Worm (Caenorhabditis elegans) whole organism, young adult: ENCODE results near the gene ifg-1.

Experiments
- B0019.2 ChIP-seq: fragments of 200-800 bp; sonication (Bioruptor generic); conservative IDR thresholded peaks from 2 replicates; pipeline ENCODE4 v1.3.6; 2022; ENCODE audit warnings: missing genetic modification reagents, missing genetic modification characterization, missing compliant biosample characterization
- C06A6.2 ChIP-seq: fragments of 200-800 bp; sonication (Bioruptor generic); conservative IDR thresholded peaks from 2 replicates; pipeline ENCODE4 v1.3.6; 2022; ENCODE audit warnings: missing genetic modification characterization, missing compliant biosample characterization
- F22D6.2 ChIP-seq: sonication (generic microtip); optimal IDR thresholded peaks from 2 replicates; lab custom pipeline; 2016; ENCODE audit warnings: mild to moderate bottlenecking, missing genetic modification characterization, missing compliant biosample characterization
- F23B12.7 ChIP-seq: sonication (generic microtip); optimal IDR thresholded peaks from 2 replicates; lab custom pipeline; 2017; ENCODE audit warnings: missing genetic modification characterization, mild to moderate bottlenecking, missing compliant biosample characterization, antibody characterized with exemption, moderate library complexity; ENCODE audit not compliant: insufficient read depth
- F33H1.4 ChIP-seq: fragments of 200-800 bp; sonication (Bioruptor generic); IDR thresholded peaks from 2 replicates; pipeline ENCODE4 v1.3.6; 2022; ENCODE audit warnings: missing genetic modification reagents, missing genetic modification characterization, missing compliant biosample characterization
- Y53G8AR.9 ChIP-seq: fragments of 200-800 bp; sonication (Bioruptor generic); conservative IDR thresholded peaks from 2 replicates; pipeline ENCODE4 v1.3.6; 2022; ENCODE audit warnings: missing genetic modification reagents, missing genetic modification characterization, missing compliant biosample characterization
- Y67H2A.10 ChIP-seq: fragments of 200-800 bp; sonication (Bioruptor generic); conservative IDR thresholded peaks from 2 replicates; pipeline ENCODE4 v1.3.6; 2022; ENCODE audit warnings: missing genetic modification reagents, missing genetic modification characterization, missing compliant biosample characterization
- Y95B8A.8 ChIP-seq: fragments of 200-800 bp; sonication (Bioruptor generic); IDR thresholded peaks from 2 replicates; pipeline ENCODE4 v1.3.6; 2022; ENCODE audit warnings: missing genetic modification reagents, missing genetic modification characterization, missing compliant biosample characterization
- akir-1 ChIP-seq: fragments of 200-800 bp; sonication (Bioruptor generic); optimal IDR thresholded peaks from 2 replicates; lab custom pipeline; 2018; ENCODE audit warnings: mild to moderate bottlenecking, missing genetic modification characterization, moderate library complexity, missing compliant biosample characterization
- ama-1 ChIP-seq, 3 experiments: fragments of 150-350 bp in 1 of 3; sonication (generic microtip) in 2 of 3; optimal IDR thresholded peaks; 2 replicates each; lab custom pipeline; 2014 to 2018; ENCODE audit warnings: missing biosample characterization in 2 of 3, missing genetic modification characterization in 2 of 3, missing genetic modification reagents in 2 of 3
- bed-2 ChIP-seq: fragments of 200-800 bp; sonication (Bioruptor generic); IDR thresholded peaks from 2 replicates; pipeline ENCODE4 v1.3.6; 2022; ENCODE audit warnings: missing genetic modification reagents, missing genetic modification characterization, missing compliant biosample characterization
- cebp-1 ChIP-seq, 2 experiments: fragments of 200-800 bp in 1 of 2; sonication (Bioruptor generic) in 1 of 2; sonication (generic microtip) in 1 of 2; IDR thresholded peaks in 1 of 2; optimal IDR thresholded peaks in 1 of 2; 2 replicates each; pipeline versions ENCODE4 v1.3.6 to Lab custom; 2017 to 2022; ENCODE audit warnings: missing compliant biosample characterization in 2 of 2, missing genetic modification characterization in 2 of 2, mild to moderate bottlenecking in 1 of 2, missing genetic modification reagents in 1 of 2, moderate library complexity in 1 of 2
- ceh-40 ChIP-seq: fragments of 200-800 bp; sonication (Bioruptor generic); IDR thresholded peaks from 2 replicates; pipeline ENCODE4 v1.3.6; 2022; ENCODE audit warnings: missing genetic modification characterization, missing compliant biosample characterization
- chd-7 ChIP-seq: sonication (generic microtip); optimal IDR thresholded peaks from 2 replicates; lab custom pipeline; 2016; ENCODE audit warnings: mild to moderate bottlenecking, missing genetic modification characterization, moderate library complexity, missing compliant biosample characterization
- dox-1 ChIP-seq: fragments of 200-800 bp; sonication (Bioruptor generic); IDR thresholded peaks from 2 replicates; pipeline ENCODE4 v1.3.6; 2022; ENCODE audit warnings: missing genetic modification reagents, missing genetic modification characterization, missing compliant biosample characterization
- hmg-1.2 ChIP-seq: fragments of 200-800 bp; sonication (Bioruptor generic); IDR thresholded peaks from 2 replicates; pipeline ENCODE4 v1.3.6; 2022; ENCODE audit warnings: missing genetic modification reagents, missing genetic modification characterization, missing compliant biosample characterization
- let-526 ChIP-seq: fragments of 200-800 bp; sonication (Bioruptor generic); IDR thresholded peaks from 2 replicates; pipeline ENCODE4 v1.3.6; 2022; ENCODE audit warnings: missing genetic modification reagents, missing genetic modification characterization, missing compliant biosample characterization
- lin-26 ChIP-seq: fragments of 200-800 bp; sonication (Bioruptor generic); IDR thresholded peaks from 2 replicates; pipeline ENCODE4 v1.3.6; 2022; ENCODE audit warnings: missing genetic modification reagents, missing genetic modification characterization, missing compliant biosample characterization
- lsl-1 ChIP-seq: fragments of 200-800 bp; sonication (Bioruptor generic); optimal IDR thresholded peaks from 2 replicates; lab custom pipeline; 2018; ENCODE audit warnings: mild to moderate bottlenecking, missing genetic modification characterization, moderate library complexity, missing compliant biosample characterization
- madf-6 ChIP-seq: fragments of 200-800 bp; sonication (Bioruptor generic); IDR thresholded peaks from 2 replicates; pipeline ENCODE4 v1.3.6; 2022; ENCODE audit warnings: missing genetic modification reagents, missing genetic modification characterization, missing compliant biosample characterization
- nfya-1 ChIP-seq: sonication (generic microtip); optimal IDR thresholded peaks from 2 replicates; lab custom pipeline; 2017; ENCODE audit warnings: antibody characterized with exemption, missing compliant biosample characterization, missing genetic modification characterization, borderline replicate concordance; ENCODE audit not compliant: insufficient read depth
- nhr-80 ChIP-seq: sonication (generic microtip); optimal IDR thresholded peaks from 2 replicates; lab custom pipeline; 2016; ENCODE audit warnings: missing genetic modification characterization, missing compliant biosample characterization
- snpc-3.4 ChIP-seq: sonication (generic microtip); optimal IDR thresholded peaks from 2 replicates; lab custom pipeline; 2017; ENCODE audit warnings: missing genetic modification characterization, mild to moderate bottlenecking, missing compliant biosample characterization, antibody characterized with exemption, moderate library complexity, missing genotype, missing genetic modification reagents
- snpc-4 ChIP-seq, 5 experiments: fragments of 150-350 bp in 1 of 5; sonication (generic microtip) in 4 of 5; optimal IDR thresholded peaks; 2 replicates each; lab custom pipeline; 2014 to 2018; ENCODE audit warnings: missing genetic modification characterization in 5 of 5, missing biosample characterization in 3 of 5, antibody characterized with exemption in 2 of 5, mild to moderate bottlenecking in 2 of 5, missing compliant biosample characterization in 2 of 5, missing genotype in 2 of 5, moderate library complexity in 2 of 5, missing genetic modification reagents in 1 of 5
- somi-1 ChIP-seq: fragments of 200-800 bp; sonication (Bioruptor generic); optimal IDR thresholded peaks from 2 replicates; lab custom pipeline; 2018; ENCODE audit warnings: mild to moderate bottlenecking, missing genetic modification characterization, missing compliant biosample characterization
- tbp1 ChIP-seq: fragments of 200-800 bp; sonication (Bioruptor generic); optimal IDR thresholded peaks from 2 replicates; lab custom pipeline; 2018; ENCODE audit warnings: mild to moderate bottlenecking, missing genetic modification characterization, missing compliant biosample characterization
- unc-130 ChIP-seq: sonication (generic microtip); optimal IDR thresholded peaks from 2 replicates; lab custom pipeline; 2016; ENCODE audit warnings: missing genetic modification reagents, missing genetic modification characterization, missing compliant biosample characterization
- zfh-2 ChIP-seq: fragments of 200-800 bp; sonication (Bioruptor generic); conservative IDR thresholded peaks from 2 replicates; pipeline ENCODE4 v1.3.6; 2022; ENCODE audit warnings: missing genetic modification reagents, missing genetic modification characterization, missing compliant biosample characterization

The ifg-1 gene

DNA sequence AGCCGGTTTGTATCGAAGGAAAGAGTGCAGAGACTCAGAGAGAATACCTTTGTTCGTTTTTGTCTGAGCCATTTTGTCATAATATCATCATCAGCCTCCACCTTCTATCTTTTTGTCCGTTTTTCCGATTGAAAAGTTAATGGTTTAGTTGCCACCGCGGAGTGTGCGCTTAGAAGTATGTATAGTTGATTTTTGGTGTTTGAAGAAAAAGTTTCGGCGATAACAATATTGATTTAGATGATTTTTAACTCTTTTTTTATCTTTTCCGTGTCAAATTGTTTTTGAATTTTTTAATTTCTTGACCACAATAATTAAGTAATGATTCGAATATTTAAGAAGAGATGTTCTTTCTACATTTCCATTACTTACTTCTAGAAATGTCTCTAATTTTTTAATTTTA, 11.4 kb upstream of the ifg-1 start:
- TF ChIP-seq nhr-80 (tag; lab: Kevin White, UChicago) (peak; percentile 48), akir-1 (GFP tag; lab: Kevin White, UChicago) (no peak)
- TF ChIP-seq, all 124 proteins: peak for 1

ce11 chrII:8209476-8209875, 7.5 kb upstream of the ifg-1 start, which contains the start of gene M110.8:
Gene M110.8 (minus strand): TSS chrII:8209576.
- TF ChIP-seq somi-1 (GFP tag; lab: Kevin White, UChicago) (no peak), chd-7 (tag; lab: Kevin White, UChicago) (no peak), nfya-1 (tag; lab: Kevin White, UChicago) (no peak), bed-2 (no peak), B0019.2 (GFP tag; lab: Robert Waterston, UW) (no peak), hmg-1.2 (GFP tag; lab: Robert Waterston, UW) (no peak), tbp1 (GFP tag; lab: Kevin White, UChicago) (no peak), zfh-2 (GFP tag; lab: Robert Waterston, UW) (no peak), Y95B8A.8 (GFP tag; lab: Robert Waterston, UW) (no peak), lin-26 (GFP tag; lab: Robert Waterston, UW) (no peak), cebp-1 (GFP tag; IDR thresholded peaks at IDR 0.05; lab: Robert Waterston, UW) (no peak), cebp-1 (tag; optimal IDR thresholded peaks at IDR 0.05; lab: Kevin White, UChicago) (no peak), snpc-4 (GFP tag; optimal IDR thresholded peaks at IDR 0.05; lab: Kevin White, UChicago) (no peak), snpc-4 (tag; optimal IDR thresholded peaks at IDR 0.05; lab: Kevin White, UChicago) (no peak), unc-130 (GFP tag; lab: Kevin White, UChicago) (no peak), Y53G8AR.9 (no peak), ceh-40 (GFP tag; lab: Robert Waterston, UW) (no peak), Y67H2A.10 (GFP tag; lab: Robert Waterston, UW) (no peak), akir-1 (GFP tag; lab: Kevin White, UChicago) (no peak)

- no peak for TF ChIP-seq C06A6.2 (GFP tag; lab: Robert Waterston, UW)
- TF ChIP-seq cebp-1 (GFP tag; IDR thresholded peaks at IDR 0.05; lab: Robert Waterston, UW): no peak
- TF ChIP-seq cebp-1 (tag; optimal IDR thresholded peaks at IDR 0.05; lab: Kevin White, UChicago): no peak
- TF ChIP-seq, all 124 proteins: peak for 0
Observed at ce11 chrII:8212680-8213079, 4.3 kb upstream of the ifg-1 start, which contains the start of gene twk-3. Gene twk-3 (minus strand): TSS chrII:8212780.

- TF ChIP-seq nhr-80 (tag; lab: Kevin White, UChicago): no peak
- TF ChIP-seq dox-1 (GFP tag; lab: Robert Waterston, UW): no peak
- no peak for TF ChIP-seq Y95B8A.8 (GFP tag; lab: Robert Waterston, UW)
- TF ChIP-seq F22D6.2 (tag; lab: Kevin White, UChicago): no peak
Observed at ce11 chrII:8214367-8214766, 2.7 kb upstream of the ifg-1 start, which contains the start of gene M110.10. Gene M110.10 (minus strand): TSS chrII:8214467.

DNA sequence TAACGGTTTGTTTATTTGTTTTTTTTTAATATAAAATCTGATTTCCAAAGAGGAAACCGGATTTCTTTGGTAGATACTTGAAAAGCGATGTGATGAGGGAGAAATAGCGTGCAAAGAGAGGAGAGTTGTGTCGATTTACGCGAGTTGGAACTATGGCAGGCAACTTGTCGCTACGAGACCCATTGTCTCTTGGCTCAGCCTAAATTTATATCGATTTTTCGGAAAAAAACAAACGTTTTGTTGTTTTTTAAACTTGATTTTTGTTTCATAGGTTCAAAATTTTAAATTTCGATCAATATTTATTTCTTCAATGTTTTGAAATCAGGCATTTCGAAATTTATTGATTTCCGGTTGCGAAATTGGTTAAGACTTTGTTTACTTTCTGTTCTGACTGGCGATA, 589 bp upstream of the ifg-1 start, which contains the start of gene M110.3:
TSS of gene M110.3 (minus strand) at position 184 of the 400 bp plus-strand sequence.
- TF ChIP-seq nhr-80 (tag; lab: Kevin White, UChicago) (peak; percentile 5), madf-6 (0 out of 2 replicates have a peak, but pooled peaks have one; percentile 24), snpc-3.4 (tag; lab: Kevin White, UChicago) (peak; percentile 36), hmg-1.2 (GFP tag; lab: Robert Waterston, UW) (peak; percentile 90; the same call in 1 of the 2 replicates), F23B12.7 (tag; lab: Kevin White, UChicago) (peak; percentile 70), akir-1 (GFP tag; lab: Kevin White, UChicago) (no peak), let-526 (GFP tag; lab: Robert Waterston, UW) (no peak), F33H1.4 (peak; percentile 73), cebp-1 (GFP tag; IDR thresholded peaks at IDR 0.05; lab: Robert Waterston, UW) (peak; percentile 66; the same call in 1 of the 2 replicates), cebp-1 (tag; optimal IDR thresholded peaks at IDR 0.05; lab: Kevin White, UChicago) (peak; percentile 96), lsl-1 (GFP tag; lab: Kevin White, UChicago) (peak; percentile 33), ama-1 (optimal IDR thresholded peaks at IDR 0.05; lab: Kevin White, UChicago) (no peak), ama-1 (GFP tag; optimal IDR thresholded peaks at IDR 0.05; lab: Kevin White, UChicago) (no peak)
- TF ChIP-seq, all 124 proteins: peak for 8
